Fruit fly (Drosophila melanogaster): Measurements from ENCODE around the gene Had1.

Had1 gene

dm6 chrX:16323063-16323462 lies 14.6 kb upstream of the Had1 start, which contains the start of the genes CG9917 and CG32579:
CG9917 (minus strand) TSS chrX:16323231.
CG32579 (plus strand) TSS chrX:16323286.
- TF ChIP-seq Hr96 (GFP tag; optimal IDR thresholded peaks at IDR 0.05) (no peak), ovo (GFP tag; optimal IDR thresholded peaks at IDR 0.05) (no peak), CG5204 (GFP tag; optimal IDR thresholded peaks at IDR 0.05) (no peak), CG11617 (GFP tag; optimal IDR thresholded peaks at IDR 0.05) (no peak), pad (GFP tag; optimal IDR thresholded peaks at IDR 0.05) (no peak), Clk (GFP tag; optimal IDR thresholded peaks at IDR 0.05) (no peak), CG7045 (GFP tag; optimal IDR thresholded peaks at IDR 0.05) (no peak), CG7101 (tag; optimal IDR thresholded peaks at IDR 0.05) (peak; percentile 19), Mnt (GFP tag; optimal IDR thresholded peaks at IDR 0.05) (peak; percentile 54), cic (GFP tag; optimal IDR thresholded peaks at IDR 0.05) (no peak), CG1620 (GFP tag; optimal IDR thresholded peaks at IDR 0.05) (no peak), CG14711 (tag; optimal IDR thresholded peaks at IDR 0.05) (peak; percentile 17), tj (GFP tag; optimal IDR thresholded peaks at IDR 0.05) (peak; percentile 19), cnc (optimal IDR thresholded peaks at IDR 0.05) (no peak), kay (GFP tag; ENCODE audit: borderline replicate concordance) (no peak), Crg-1 (GFP tag; optimal IDR thresholded peaks at IDR 0.05) (no peak), CG33017 (tag; optimal IDR thresholded peaks at IDR 0.05) (no peak), CG12768 (GFP tag; optimal IDR thresholded peaks at IDR 0.05) (no peak), bab1 (GFP tag; optimal IDR thresholded peaks at IDR 0.05) (peak; percentile 50), toe (GFP tag; optimal IDR thresholded peaks at IDR 0.05) (no peak)

dm6 chrX:16321037-16321436 lies 12.6 kb upstream of the Had1 start:
- TF ChIP-seq ovo (GFP tag; optimal IDR thresholded peaks at IDR 0.05): no peak
- no peak for TF ChIP-seq Crg-1 (GFP tag; optimal IDR thresholded peaks at IDR 0.05)
- TF ChIP-seq bab1 (GFP tag; optimal IDR thresholded peaks at IDR 0.05): peak; percentile 39
- TF ChIP-seq cic (GFP tag; optimal IDR thresholded peaks at IDR 0.05): no peak
- TF ChIP-seq toe (GFP tag; optimal IDR thresholded peaks at IDR 0.05): no peak
- peak; percentile 1 for TF ChIP-seq CG14711 (tag; optimal IDR thresholded peaks at IDR 0.05)

DNA sequence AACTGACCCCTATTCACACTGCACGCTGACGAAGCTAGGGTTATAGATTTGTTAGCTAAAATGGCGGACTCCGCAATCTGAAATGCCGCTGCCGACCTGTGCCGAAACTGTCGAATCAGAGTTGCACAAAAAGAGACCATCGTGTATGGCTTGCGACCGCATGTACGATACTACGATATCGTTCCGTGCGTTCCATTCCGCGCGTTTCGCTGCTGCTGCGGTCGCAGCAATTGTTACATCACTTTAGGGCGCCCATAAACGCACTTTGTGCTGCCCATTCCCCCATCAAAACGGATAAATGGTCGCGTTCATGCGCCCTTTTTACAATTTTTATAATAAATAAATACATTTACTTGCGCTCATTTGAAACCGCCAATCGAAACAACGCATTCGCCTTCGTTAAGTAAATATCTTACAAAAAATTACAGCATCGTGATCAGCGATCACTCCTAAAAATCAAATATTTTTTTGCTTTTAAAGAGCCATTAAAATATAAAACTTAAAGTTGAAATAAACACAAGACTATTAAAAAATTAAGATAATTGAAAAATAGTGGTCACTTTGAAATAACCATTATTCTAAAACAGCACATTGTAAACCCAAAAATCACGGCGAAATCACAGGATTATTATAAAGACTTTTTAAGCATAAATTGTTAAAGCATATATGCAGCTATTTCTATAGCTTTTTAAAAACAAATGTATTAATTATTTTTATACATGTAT lies 11.9 kb upstream of the Had1 start, which contains the start of gene Cyp1:
Cyp1 (minus strand) TSS at position 174 of the 725 bp plus-strand sequence.
- TF ChIP-seq Mnt (GFP tag; optimal IDR thresholded peaks at IDR 0.05) (peak; percentile 86), CG11617 (GFP tag; optimal IDR thresholded peaks at IDR 0.05) (peak; percentile 21), CG7101 (tag; optimal IDR thresholded peaks at IDR 0.05) (peak; percentile 66), bab1 (GFP tag; optimal IDR thresholded peaks at IDR 0.05) (peak; percentile 50), CG1620 (GFP tag; optimal IDR thresholded peaks at IDR 0.05) (peak; percentile 40), kay (GFP tag; ENCODE audit: borderline replicate concordance) (no peak), CG33017 (tag; optimal IDR thresholded peaks at IDR 0.05) (peak; percentile 13), Clk (GFP tag; optimal IDR thresholded peaks at IDR 0.05) (no peak), pad (GFP tag; optimal IDR thresholded peaks at IDR 0.05) (peak; percentile 13), CG5204 (GFP tag; optimal IDR thresholded peaks at IDR 0.05) (no peak), cic (GFP tag; optimal IDR thresholded peaks at IDR 0.05) (peak; percentile 17), Crg-1 (GFP tag; optimal IDR thresholded peaks at IDR 0.05) (peak; percentile 72), toe (GFP tag; optimal IDR thresholded peaks at IDR 0.05) (no peak), CG14711 (tag; optimal IDR thresholded peaks at IDR 0.05) (peak; percentile 58), tj (GFP tag; optimal IDR thresholded peaks at IDR 0.05) (peak; percentile 75), Hr96 (GFP tag; optimal IDR thresholded peaks at IDR 0.05) (no peak), CG7045 (GFP tag; optimal IDR thresholded peaks at IDR 0.05) (no peak), ovo (GFP tag; optimal IDR thresholded peaks at IDR 0.05) (peak; percentile 31), CG12768 (GFP tag; optimal IDR thresholded peaks at IDR 0.05) (peak; percentile 58), cnc (optimal IDR thresholded peaks at IDR 0.05) (no peak)

dm6 chrX:16319558-16319924 lies 11.1 kb upstream of the Had1 start:
- TF ChIP-seq CG5204 (GFP tag; optimal IDR thresholded peaks at IDR 0.05) (no peak), cnc (optimal IDR thresholded peaks at IDR 0.05) (peak in 1 of 2 experiments; percentile 56), pad (GFP tag; optimal IDR thresholded peaks at IDR 0.05) (no peak), kay (GFP tag; ENCODE audit: borderline replicate concordance) (peak; percentile 86)

DNA sequence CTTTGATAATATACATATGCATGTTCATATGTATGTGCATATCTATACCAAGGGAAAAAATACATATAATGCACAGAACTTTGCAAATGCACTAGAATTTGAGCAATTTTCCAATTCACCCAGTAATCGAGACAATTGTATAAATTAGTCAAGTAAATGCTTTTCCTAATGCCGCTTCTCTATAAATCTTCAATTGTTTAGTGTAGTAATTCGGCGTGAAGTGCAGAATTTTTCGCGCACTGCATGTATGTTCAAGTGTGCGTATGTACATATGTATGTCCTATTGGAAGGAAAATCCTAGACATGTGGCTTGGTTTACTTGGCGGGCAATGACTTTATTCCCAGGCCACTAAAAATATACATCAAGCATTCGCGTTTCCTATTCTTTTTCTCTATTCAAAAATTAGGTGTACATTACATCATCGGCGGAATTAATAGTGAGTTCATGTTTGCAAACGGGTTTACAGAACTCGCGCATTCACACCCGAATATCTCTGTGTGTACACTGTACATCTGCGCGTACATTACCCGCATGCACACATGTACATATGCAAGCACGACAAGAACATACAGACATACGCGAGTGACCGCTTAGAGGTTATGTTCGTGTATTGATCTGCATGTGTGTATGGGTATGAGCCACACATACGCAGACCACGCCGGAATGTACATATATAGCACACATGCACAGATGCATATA lies 10.5 kb upstream of the Had1 start:
- no peak for TF ChIP-seq CG33017 (tag; optimal IDR thresholded peaks at IDR 0.05)
- TF ChIP-seq ovo (GFP tag; optimal IDR thresholded peaks at IDR 0.05): peak; percentile 85
- TF ChIP-seq CG7045 (GFP tag; optimal IDR thresholded peaks at IDR 0.05): no peak
- peak; percentile 65 for TF ChIP-seq tj (GFP tag; optimal IDR thresholded peaks at IDR 0.05)
- TF ChIP-seq CG1620 (GFP tag; optimal IDR thresholded peaks at IDR 0.05): no peak
- no peak for TF ChIP-seq CG12768 (GFP tag; optimal IDR thresholded peaks at IDR 0.05)
- TF ChIP-seq pad (GFP tag; optimal IDR thresholded peaks at IDR 0.05): peak; percentile 37
- no peak for TF ChIP-seq bab1 (GFP tag; optimal IDR thresholded peaks at IDR 0.05)
- peak; percentile 27 for TF ChIP-seq Crg-1 (GFP tag; optimal IDR thresholded peaks at IDR 0.05)
- no peak for TF ChIP-seq CG5204 (GFP tag; optimal IDR thresholded peaks at IDR 0.05)
- no peak for TF ChIP-seq Clk (GFP tag; optimal IDR thresholded peaks at IDR 0.05)
- no peak for TF ChIP-seq toe (GFP tag; optimal IDR thresholded peaks at IDR 0.05)
- no peak for TF ChIP-seq CG14711 (tag; optimal IDR thresholded peaks at IDR 0.05)
- TF ChIP-seq Mnt (GFP tag; optimal IDR thresholded peaks at IDR 0.05): peak; percentile 94
- TF ChIP-seq kay (GFP tag; ENCODE audit: borderline replicate concordance): no peak
- peak; percentile 28 for TF ChIP-seq CG7101 (tag; optimal IDR thresholded peaks at IDR 0.05)
- TF ChIP-seq cic (GFP tag; optimal IDR thresholded peaks at IDR 0.05): peak; percentile 78
- no peak for TF ChIP-seq cnc (optimal IDR thresholded peaks at IDR 0.05)
- no peak for TF ChIP-seq CG11617 (GFP tag; optimal IDR thresholded peaks at IDR 0.05)
- no peak for TF ChIP-seq Hr96 (GFP tag; optimal IDR thresholded peaks at IDR 0.05)
